Fruit fly (Drosophila melanogaster) whole organism, embryonic: ENCODE data around the gene CG17108.
A peak's percentile ranks its signal among the peaks of the same experiment; 100 is the strongest.

Experiments
- CG10543 ChIP-seq: fragments of 200-800 bp; sonication (Bioruptor generic); optimal IDR thresholded peaks from 3 replicates; lab custom pipeline; 2017; ENCODE audit warnings: missing biosample characterization, mild to moderate bottlenecking, missing genetic modification characterization, moderate library complexity
- CG15514 ChIP-seq: fragments of 200-800 bp; sonication (Bioruptor generic); optimal IDR thresholded peaks from 3 replicates; lab custom pipeline; 2017; ENCODE audit warnings: missing biosample characterization, missing genetic modification characterization, mild to moderate bottlenecking, moderate library complexity, missing genetic modification reagents
- CG15696 ChIP-seq: fragments of 200-800 bp; sonication (Bioruptor generic); optimal IDR thresholded peaks from 2 replicates; lab custom pipeline; 2019; ENCODE audit warnings: missing biosample characterization, mild to moderate bottlenecking, missing genetic modification characterization, moderate library complexity
- CG17829 ChIP-seq: fragments of 200-800 bp; optimal IDR thresholded peaks from 2 replicates; lab custom pipeline; 2019; ENCODE audit warnings: missing biosample characterization, mild to moderate bottlenecking, missing genetic modification characterization, moderate library complexity
- CG7963 ChIP-seq: fragments of 200-800 bp; sonication (Bioruptor generic); IDR thresholded peaks from 3 replicates; pipeline ENCODE4 v1.3.6; 2022; ENCODE audit warnings: missing biosample characterization, missing genetic modification characterization; ENCODE audit not compliant: partially characterized antibody
- Lim3 ChIP-seq: fragments of 200-800 bp; sonication (Bioruptor generic); IDR thresholded peaks from 2 replicates; pipeline ENCODE4 v1.3.6; 2022; ENCODE audit warnings: missing biosample characterization, missing genetic modification characterization
- al ChIP-seq: fragments of 200-800 bp; sonication (Bioruptor generic); IDR thresholded peaks from 2 replicates; pipeline ENCODE4 v1.3.6; 2022; ENCODE audit warnings: missing biosample characterization, missing genetic modification characterization
- crp ChIP-seq, 2 experiments: fragments of 200-800 bp; sonication (Bioruptor generic); optimal IDR thresholded peaks; 2 replicates in 1 of 2; 3 replicates in 1 of 2; lab custom pipeline; 2017; ENCODE audit warnings: missing biosample characterization in 2 of 2, missing genetic modification characterization in 2 of 2, mild to moderate bottlenecking in 1 of 2, moderate library complexity in 1 of 2
- hbn ChIP-seq: fragments of 200-800 bp; sonication (Bioruptor generic); IDR thresholded peaks from 2 replicates; pipeline ENCODE4 v1.3.6; 2022; ENCODE audit warnings: missing biosample characterization, missing genetic modification characterization; ENCODE audit not compliant: partially characterized antibody
- usp ChIP-seq: fragments of >200 bp; optimal IDR thresholded peaks from 2 replicates; lab custom pipeline; 2017; ENCODE audit warnings: missing biosample characterization, missing genetic modification characterization

DNA sequence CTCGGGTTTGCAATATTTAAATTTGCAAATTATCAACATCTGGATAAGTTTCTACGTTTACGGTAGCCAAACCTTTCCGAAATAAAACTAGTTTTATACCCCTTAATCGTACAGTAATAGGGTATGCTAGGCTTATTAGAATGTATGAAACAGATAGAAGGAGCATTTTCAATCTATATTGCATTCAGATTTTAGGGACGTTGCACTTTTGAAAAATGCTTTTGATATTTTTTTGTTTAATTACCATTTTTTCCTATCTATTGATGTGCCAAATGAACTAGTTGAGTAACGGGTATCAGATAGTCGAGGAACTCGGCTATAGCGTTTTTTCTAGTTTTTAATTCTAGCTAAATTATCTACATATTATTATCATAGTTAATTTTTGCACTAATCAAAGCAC is 11.0 kb downstream of the CG17108 start:
- TF ChIP-seq hbn: no peak
- TF ChIP-seq CG15514 (GFP tag; lab: Kevin White, UChicago): no peak
- TF ChIP-seq usp (GFP tag; lab: Kevin White, UChicago): no peak
- TF ChIP-seq al (GFP tag; lab: Robert Waterston, UW): peak; percentile 5; the same call in 1 of the 2 replicates
- no peak for TF ChIP-seq Lim3 (GFP tag; lab: Robert Waterston, UW)
- TF ChIP-seq CG15696: no peak
- no peak for TF ChIP-seq CG17829
- TF ChIP-seq crp (GFP tag; optimal IDR thresholded peaks at IDR 0.05; lab: Kevin White, UChicago): no peak
- no peak for TF ChIP-seq CG10543 (GFP tag; lab: Kevin White, UChicago)
- no peak for TF ChIP-seq CG7963 (GFP tag; lab: Robert Waterston, UW)
